Fruit fly (Drosophila melanogaster) whole organism, embryonic: Measurements from ENCODE around the gene PIG-L.

ENCODE experiments used
- Ada2b ChIP-seq: fragments of 200-800 bp; sonication (Bioruptor generic); IDR thresholded peaks from 2 replicates; pipeline ENCODE4 v1.3.6; 2022; ENCODE audit warnings: missing biosample characterization, missing genetic modification characterization
- B-H1 ChIP-seq: fragments of 200-800 bp; sonication (Bioruptor generic); IDR thresholded peaks from 3 replicates; pipeline ENCODE4 v1.3.6; 2022; ENCODE audit warnings: missing biosample characterization, missing genetic modification characterization
- Bgb ChIP-seq: fragments of 200-800 bp; sonication (Bioruptor generic); IDR thresholded peaks from 2 replicates; pipeline ENCODE4 v1.3.6; 2022; ENCODE audit warnings: missing biosample characterization, missing genetic modification characterization; ENCODE audit not compliant: partially characterized antibody
- BtbVII ChIP-seq: fragments of 200-800 bp; sonication (Bioruptor generic); optimal IDR thresholded peaks from 3 replicates; lab custom pipeline; 2017; ENCODE audit warnings: missing biosample characterization, mild to moderate bottlenecking, missing genetic modification characterization
- CG14667 ChIP-seq: fragments of 200-800 bp; sonication (Bioruptor generic); IDR thresholded peaks from 2 replicates; pipeline ENCODE4 v1.3.6; 2022; ENCODE audit warnings: missing biosample characterization, missing genetic modification characterization
- CG14860 ChIP-seq: fragments of 200-800 bp; sonication (Bioruptor generic); IDR thresholded peaks from 3 replicates; pipeline ENCODE4 v1.3.6; 2022; ENCODE audit warnings: missing biosample characterization, missing genetic modification characterization; ENCODE audit not compliant: partially characterized antibody
- CG15514 ChIP-seq: fragments of 200-800 bp; sonication (Bioruptor generic); optimal IDR thresholded peaks from 3 replicates; lab custom pipeline; 2017; ENCODE audit warnings: missing biosample characterization, missing genetic modification characterization, mild to moderate bottlenecking, moderate library complexity, missing genetic modification reagents
- CG17328 ChIP-seq: fragments of 200-800 bp; sonication (Bioruptor generic); IDR thresholded peaks from 2 replicates; pipeline ENCODE4 v1.3.6; 2022; ENCODE audit warnings: missing biosample characterization, missing genetic modification characterization
- CG17385 ChIP-seq: fragments of 200-800 bp; sonication (Bioruptor generic); optimal IDR thresholded peaks from 3 replicates; lab custom pipeline; 2018; ENCODE audit warnings: missing biosample characterization, mild to moderate bottlenecking, missing genetic modification characterization
- CG17612 ChIP-seq: fragments of 200-800 bp; sonication (Bioruptor generic); IDR thresholded peaks from 2 replicates; pipeline ENCODE4 v1.3.6; 2022; ENCODE audit warnings: missing biosample characterization, missing genetic modification characterization
- CG2129 ChIP-seq: fragments of 200-800 bp; sonication (Bioruptor generic); IDR thresholded peaks from 2 replicates; pipeline ENCODE4 v1.3.6; 2022; ENCODE audit warnings: missing biosample characterization, missing genetic modification characterization; ENCODE audit not compliant: partially characterized antibody
- CG31224 ChIP-seq: fragments of 200-800 bp; sonication (Bioruptor generic); IDR thresholded peaks from 2 replicates; pipeline ENCODE4 v1.3.6; 2022; ENCODE audit warnings: missing biosample characterization, missing genetic modification characterization
- CG3726 ChIP-seq: fragments of 200-800 bp; sonication (Bioruptor generic); IDR thresholded peaks from 3 replicates; pipeline ENCODE4, ENCODE4 v1.3.6; 2022; ENCODE audit warnings: missing biosample characterization, missing genetic modification characterization
- CG43689 ChIP-seq: fragments of 200-800 bp; sonication (Bioruptor generic); IDR thresholded peaks from 2 replicates; pipeline ENCODE4 v1.3.6; 2022; ENCODE audit warnings: missing biosample characterization, missing genetic modification characterization
- CG4424 ChIP-seq: fragments of 200-800 bp; sonication (Bioruptor generic); optimal IDR thresholded peaks from 3 replicates; lab custom pipeline; 2016; ENCODE audit warnings: missing biosample characterization, missing genetic modification characterization
- CG9609 ChIP-seq: fragments of 200-800 bp; sonication (Bioruptor generic); optimal IDR thresholded peaks from 3 replicates; lab custom pipeline; 2016; ENCODE audit warnings: missing biosample characterization, missing genetic modification characterization
- CTCF ChIP-seq: fragments of 200-800 bp; sonication (Bioruptor generic); optimal IDR thresholded peaks from 2 replicates; lab custom pipeline; 2017; ENCODE audit warnings: missing biosample characterization, mild to moderate bottlenecking, missing genetic modification characterization, moderate library complexity
- D19B ChIP-seq: fragments of 200-800 bp; sonication (Bioruptor generic); optimal IDR thresholded peaks from 2 replicates; lab custom pipeline; 2017; ENCODE audit warnings: missing biosample characterization, mild to moderate bottlenecking, missing genetic modification characterization
- Dek ChIP-seq: fragments of 200-800 bp; sonication (Bioruptor generic); optimal IDR thresholded peaks from 3 replicates; lab custom pipeline; 2019; ENCODE audit warnings: missing biosample characterization, mild to moderate bottlenecking, missing genetic modification characterization, moderate library complexity
- GATAe ChIP-seq: fragments of 200-800 bp; sonication (Bioruptor generic); conservative IDR thresholded peaks from 2 replicates; pipeline ENCODE4 v1.3.6; 2022; ENCODE audit warnings: missing biosample characterization, missing genetic modification characterization
- HHEX ChIP-seq: fragments of 200-800 bp; sonication (Bioruptor generic); optimal IDR thresholded peaks from 3 replicates; lab custom pipeline; 2017; ENCODE audit warnings: missing biosample characterization, mild to moderate bottlenecking, missing genetic modification characterization, missing genetic modification reagents
- Hr3 ChIP-seq: fragments of 200-800 bp; sonication (Bioruptor generic); optimal IDR thresholded peaks from 3 replicates; lab custom pipeline; 2016; ENCODE audit warnings: missing biosample characterization, missing genetic modification characterization
- Mes4 ChIP-seq: fragments of 200-800 bp; sonication (Bioruptor generic); optimal IDR thresholded peaks from 2 replicates; lab custom pipeline; 2016; ENCODE audit warnings: missing biosample characterization, missing genetic modification characterization
- Nf-YA ChIP-seq: fragments of 200-800 bp; sonication (Bioruptor generic); IDR thresholded peaks from 2 replicates; pipeline ENCODE4 v1.3.6; 2022; ENCODE audit warnings: missing biosample characterization, missing genetic modification characterization
- Ravus ChIP-seq: fragments of 200-800 bp; sonication (Bioruptor generic); IDR thresholded peaks from 2 replicates; pipeline ENCODE4 v1.3.6; 2022; ENCODE audit warnings: missing biosample characterization, missing genetic modification characterization
- Sox100B ChIP-seq: fragments of 200-800 bp; sonication (Bioruptor generic); optimal IDR thresholded peaks from 3 replicates; lab custom pipeline; 2018; ENCODE audit warnings: missing biosample characterization, mild to moderate bottlenecking, missing genetic modification characterization
- bigmax ChIP-seq: fragments of 200-800 bp; sonication (Bioruptor generic); optimal IDR thresholded peaks from 2 replicates; lab custom pipeline; 2018; ENCODE audit warnings: missing biosample characterization, mild to moderate bottlenecking, missing genetic modification characterization
- chm ChIP-seq: fragments of 200-800 bp; sonication (Bioruptor generic); IDR thresholded peaks from 2 replicates; pipeline ENCODE4 v1.3.6; 2022; ENCODE audit warnings: missing biosample characterization, missing genetic modification characterization
- dan ChIP-seq: fragments of 200-800 bp; sonication (Bioruptor generic); IDR thresholded peaks from 2 replicates; pipeline ENCODE4 v1.3.6; 2022; ENCODE audit warnings: missing biosample characterization, missing genetic modification characterization
- disco-r ChIP-seq: fragments of 200-800 bp; sonication (Bioruptor generic); optimal IDR thresholded peaks from 2 replicates; lab custom pipeline; 2016; ENCODE audit warnings: missing biosample characterization, missing genetic modification characterization
- en ChIP-seq: fragments of 200-800 bp; sonication (Bioruptor generic); optimal IDR thresholded peaks from 2 replicates; lab custom pipeline; 2016; ENCODE audit warnings: missing biosample characterization, missing genetic modification characterization
- lola ChIP-seq, 3 experiments: fragments of >200 bp in 2 of 3; fragments of 200-800 bp in 1 of 3; sonication (Bioruptor generic) in 1 of 3; optimal IDR thresholded peaks; 2 replicates each; lab custom pipeline; 2017 to 2019; ENCODE audit warnings: missing biosample characterization in 3 of 3, missing genetic modification characterization in 3 of 3, mild to moderate bottlenecking in 1 of 3, moderate library complexity in 1 of 3
- mirr ChIP-seq: fragments of 200-800 bp; sonication (Bioruptor generic); optimal IDR thresholded peaks from 3 replicates; lab custom pipeline; 2018; ENCODE audit warnings: missing biosample characterization, mild to moderate bottlenecking, missing genetic modification characterization
- onecut ChIP-seq: fragments of 200-800 bp; sonication (Bioruptor generic); IDR thresholded peaks from 2 replicates; pipeline ENCODE4 v1.3.6; 2022; ENCODE audit warnings: missing biosample characterization, missing genetic modification characterization
- pho ChIP-seq: fragments of 200-800 bp; sonication (Bioruptor generic); optimal IDR thresholded peaks from 2 replicates; lab custom pipeline; 2016; ENCODE audit warnings: missing biosample characterization, missing genetic modification characterization
- sisA ChIP-seq: fragments of 200-800 bp; sonication (Bioruptor generic); IDR thresholded peaks from 2 replicates; pipeline ENCODE4 v1.3.6; 2022; ENCODE audit warnings: missing biosample characterization, missing genetic modification characterization
- ssp ChIP-seq: fragments of 200-800 bp; sonication (Bioruptor generic); IDR thresholded peaks from 2 replicates; pipeline ENCODE4 v1.3.6; 2022; ENCODE audit warnings: missing biosample characterization, missing genetic modification characterization
- tna ChIP-seq: fragments of 200-800 bp; sonication (Bioruptor generic); IDR thresholded peaks from 2 replicates; pipeline ENCODE4 v1.3.6; 2022; ENCODE audit warnings: missing biosample characterization, missing genetic modification characterization; ENCODE audit not compliant: partially characterized antibody
- trh ChIP-seq: fragments of 200-800 bp; sonication (Bioruptor generic); optimal IDR thresholded peaks from 2 replicates; lab custom pipeline; 2016; ENCODE audit warnings: missing biosample characterization, missing genetic modification characterization
- unc-4 ChIP-seq: fragments of 200-800 bp; sonication (Bioruptor generic); IDR thresholded peaks from 2 replicates; pipeline ENCODE4 v1.3.6; 2022; ENCODE audit warnings: missing biosample characterization, missing genetic modification characterization; ENCODE audit not compliant: partially characterized antibody

The PIG-L gene

DNA sequence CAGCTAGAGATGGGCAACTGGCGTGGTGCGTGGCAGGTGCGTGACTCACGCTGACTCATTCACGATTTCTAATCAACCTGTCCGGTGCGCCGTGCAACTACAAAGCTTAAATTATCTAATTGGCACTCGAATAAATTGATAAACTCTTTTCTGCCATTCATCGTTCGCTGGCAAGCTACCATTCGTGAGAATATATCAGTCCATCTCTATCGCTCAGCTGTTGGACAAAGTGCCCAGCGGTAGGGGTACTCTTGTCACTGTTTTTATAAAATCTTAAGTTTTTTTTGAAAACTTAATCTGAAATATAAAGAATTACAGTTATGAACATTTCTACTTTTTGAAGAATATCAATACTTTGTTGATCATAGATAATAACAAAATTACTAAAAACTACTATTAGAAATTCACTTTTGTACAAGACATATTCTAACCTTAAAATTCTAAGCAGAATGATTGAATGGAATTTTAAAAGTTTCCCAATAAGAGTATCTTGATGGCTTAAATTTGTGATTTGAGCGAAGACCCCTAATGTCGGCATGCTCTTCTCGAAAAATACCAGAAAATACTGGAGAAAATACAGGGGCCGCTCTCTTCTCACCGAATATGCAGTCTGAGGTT is at the start of gene PIG-L, which contains the start of gene psidin (continued):
- no peak for TF ChIP-seq CG43689 (GFP tag; lab: Robert Waterston, UW)
- TF ChIP-seq CG14860 (GFP tag; lab: Robert Waterston, UW), result peak; percentile 95
- TF ChIP-seq CG3726 (GFP tag; lab: Robert Waterston, UW), result no peak
- TF ChIP-seq Dek (tag; lab: Kevin White, UChicago), result peak; percentile 78
- TF ChIP-seq en, result peak; percentile 37
- TF ChIP-seq Nf-YA (GFP tag; lab: Robert Waterston, UW), result no peak
- TF ChIP-seq B-H1 (GFP tag; lab: Robert Waterston, UW), result no peak
- peak; percentile 24 for TF ChIP-seq disco-r (GFP tag; lab: Kevin White, UChicago)
- TF ChIP-seq Ada2b (GFP tag; lab: Robert Waterston, UW), result peak; percentile 53
- peak; percentile 78 for TF ChIP-seq CG17385 (GFP tag; lab: Kevin White, UChicago)
- peak; percentile 79 for TF ChIP-seq CG9609 (GFP tag; lab: Kevin White, UChicago)
- peak; percentile 11; the same call in 1 of the 2 replicates for TF ChIP-seq Ravus
- TF ChIP-seq bigmax (GFP tag; lab: Kevin White, UChicago), result peak; percentile 2
- peak; percentile 72 for TF ChIP-seq Mes4
- TF ChIP-seq CG14667 (GFP tag; lab: Robert Waterston, UW), result peak; percentile 21; the same call in 1 of the 2 replicates
- TF ChIP-seq CG15514 (GFP tag; lab: Kevin White, UChicago), result peak; percentile 29
- peak; percentile 49 for TF ChIP-seq CG17328 (GFP tag; lab: Robert Waterston, UW)
- TF ChIP-seq BtbVII, result peak; percentile 21
- TF ChIP-seq GATAe (GFP tag; lab: Robert Waterston, UW), result peak; percentile 22; the same call in 1 of the 2 replicates
- peak; percentile 88 for TF ChIP-seq unc-4
- peak; percentile 62 for TF ChIP-seq Sox100B (GFP tag; lab: Kevin White, UChicago)
- TF ChIP-seq pho (GFP tag; lab: Kevin White, UChicago), result peak; percentile 90
- TF ChIP-seq CG17612 (GFP tag; lab: Robert Waterston, UW), result no peak
- no peak for TF ChIP-seq dan (GFP tag; lab: Robert Waterston, UW)
- peak; percentile 78 for TF ChIP-seq tna (GFP tag; lab: Robert Waterston, UW)
- TF ChIP-seq lola (GFP tag; optimal IDR thresholded peaks at IDR 0.05; lab: Kevin White, UChicago), result peak in 1 of 3 experiments; percentile 93
- no peak for TF ChIP-seq mirr
- TF ChIP-seq sisA, result peak; percentile 64
- peak; percentile 50 for TF ChIP-seq trh (GFP tag; lab: Kevin White, UChicago)
- TF ChIP-seq CG4424 (GFP tag; lab: Kevin White, UChicago), result peak; percentile 96
- TF ChIP-seq ssp (GFP tag; lab: Robert Waterston, UW), result peak; percentile 71
- TF ChIP-seq D19B (GFP tag; lab: Kevin White, UChicago), result no peak
- peak; percentile 87 for TF ChIP-seq Hr3 (GFP tag; lab: Kevin White, UChicago)
- peak; percentile 93 for TF ChIP-seq CG2129 (GFP tag; lab: Robert Waterston, UW)
- peak; percentile 68 for TF ChIP-seq HHEX (GFP tag; lab: Kevin White, UChicago)
- TF ChIP-seq CG31224 (GFP tag; lab: Robert Waterston, UW), result no peak; the same call in 1 of the 2 replicates
- peak; percentile 61 for TF ChIP-seq chm (GFP tag; lab: Robert Waterston, UW)
- TF ChIP-seq Bgb (GFP tag; lab: Robert Waterston, UW), result peak; percentile 93

- TF ChIP-seq onecut (no peak), CTCF (GFP tag; lab: Kevin White, UChicago) (peak; percentile 76)
- TF ChIP-seq, all 482 proteins: peak for 1
Measured at dm6 chr3R:20066435-20066834, 45.3 kb upstream of the PIG-L start.
